Fruit fly (Drosophila melanogaster): ENCODE results near the gene Nlp.

Nlp gene

dm6 chr3R:30021559-30022451 lies 17.2 kb downstream of the Nlp start, which contains the start of gene Mgat2 (continued):
- no peak for TF ChIP-seq CG10274 (GFP tag; optimal IDR thresholded peaks at IDR 0.05)
- TF ChIP-seq Lhr (GFP tag; optimal IDR thresholded peaks at IDR 0.05) = no peak
- TF ChIP-seq Spps (tag; optimal IDR thresholded peaks at IDR 0.05) = peak; percentile 63
- peak; percentile 84 for TF ChIP-seq vvl (GFP tag; IDR thresholded peaks at IDR 0.05)
- TF ChIP-seq p53 (GFP tag; optimal IDR thresholded peaks at IDR 0.05) = no peak
- no peak for TF ChIP-seq CG17359 (tag; optimal IDR thresholded peaks at IDR 0.05)
- TF ChIP-seq CG11398 (GFP tag; optimal IDR thresholded peaks at IDR 0.05) = peak; percentile 31
- no peak for TF ChIP-seq CG31224 (GFP tag; IDR thresholded peaks at IDR 0.05)
- peak; percentile 41 for TF ChIP-seq B-H2 (GFP tag; optimal IDR thresholded peaks at IDR 0.05)
- TF ChIP-seq CG1233 (GFP tag; optimal IDR thresholded peaks at IDR 0.05) = peak; percentile 19
- TF ChIP-seq Mes4 (GFP tag; optimal IDR thresholded peaks at IDR 0.05) = no peak
- peak; percentile 44 for TF ChIP-seq CG10147 (GFP tag; optimal IDR thresholded peaks at IDR 0.05)
- TF ChIP-seq CG17328 (GFP tag; IDR thresholded peaks at IDR 0.05) = no peak
- TF ChIP-seq CG10979 (tag; optimal IDR thresholded peaks at IDR 0.05) = no peak
- no peak for TF ChIP-seq CG1529 (GFP tag; optimal IDR thresholded peaks at IDR 0.05)
- no peak for TF ChIP-seq CG2120 (GFP tag; optimal IDR thresholded peaks at IDR 0.05)
- no peak for TF ChIP-seq CG11247 (GFP tag; IDR thresholded peaks at IDR 0.05)
- TF ChIP-seq CG18476 (GFP tag; optimal IDR thresholded peaks at IDR 0.05) = no peak
- no peak for TF ChIP-seq CG14014 (GFP tag; IDR thresholded peaks at IDR 0.05)
- peak; percentile 34; the same call in 2 of the 3 replicates for TF ChIP-seq so (GFP tag; IDR thresholded peaks at IDR 0.05)
- TF ChIP-seq CG43689 (GFP tag; IDR thresholded peaks at IDR 0.05) = no peak
- peak; percentile 24 for TF ChIP-seq pzg (GFP tag; optimal IDR thresholded peaks at IDR 0.05)
- TF ChIP-seq Sin3A (optimal IDR thresholded peaks at IDR 0.05) = no peak
- TF ChIP-seq sisA (GFP tag; IDR thresholded peaks at IDR 0.05) = no peak
- peak; percentile 3 for TF ChIP-seq CG3995 (GFP tag; optimal IDR thresholded peaks at IDR 0.05)
- TF ChIP-seq Usf (GFP tag; optimal IDR thresholded peaks at IDR 0.05) = no peak
- TF ChIP-seq bsh (GFP tag; optimal IDR thresholded peaks at IDR 0.05) = peak; percentile 18 to 61
- TF ChIP-seq Dad (GFP tag; optimal IDR thresholded peaks at IDR 0.05) = no peak
- TF ChIP-seq CG10654 (GFP tag; optimal IDR thresholded peaks at IDR 0.05) = no peak
- TF ChIP-seq Atf6 (GFP tag; IDR thresholded peaks at IDR 0.05) = peak; percentile 55; the same call in 1 of the 2 replicates
- TF ChIP-seq dan (GFP tag; IDR thresholded peaks at IDR 0.05) = no peak
- TF ChIP-seq Bgb (GFP tag; IDR thresholded peaks at IDR 0.05; ENCODE audit: partially characterized antibody) = peak; percentile 81
- peak; percentile 38 for TF ChIP-seq CG9727 (GFP tag; optimal IDR thresholded peaks at IDR 0.05)
- TF ChIP-seq zf30C (GFP tag; optimal IDR thresholded peaks at IDR 0.05) = no peak
- TF ChIP-seq gro (GFP tag; optimal IDR thresholded peaks at IDR 0.05) = peak; percentile 45
- no peak for TF ChIP-seq CG18764 (GFP tag; optimal IDR thresholded peaks at IDR 0.05)
- peak; percentile 49 for TF ChIP-seq salm (tag; optimal IDR thresholded peaks at IDR 0.05)
- no peak for TF ChIP-seq danr (GFP tag; IDR thresholded peaks at IDR 0.05)
- TF ChIP-seq seq (GFP tag; IDR thresholded peaks at IDR 0.05) = no peak
- no peak for TF ChIP-seq Meics (GFP tag; optimal IDR thresholded peaks at IDR 0.05)
- peak; percentile 91 for TF ChIP-seq sna (GFP tag; IDR thresholded peaks at IDR 0.05; ENCODE audit: partially characterized antibody)
- peak; percentile 56 for TF ChIP-seq lab (GFP tag; optimal IDR thresholded peaks at IDR 0.05)
- TF ChIP-seq lov (optimal IDR thresholded peaks at IDR 0.05) = no peak
- TF ChIP-seq lov (GFP tag; IDR thresholded peaks at IDR 0.05) = 0 out of 3 replicates have a peak, but pooled peaks have one; percentile 29
- no peak for TF ChIP-seq fd96Cb (tag; optimal IDR thresholded peaks at IDR 0.05)
- no peak for TF ChIP-seq CG8290 (GFP tag; optimal IDR thresholded peaks at IDR 0.05)
- TF ChIP-seq CG8290 (tag; optimal IDR thresholded peaks at IDR 0.05) = peak in 1 of 2 experiments; percentile 73
- TF ChIP-seq Bteb2 (GFP tag; optimal IDR thresholded peaks at IDR 0.05) = no peak
- TF ChIP-seq ac (GFP tag; optimal IDR thresholded peaks at IDR 0.05) = peak; percentile 51
- TF ChIP-seq D19A (tag; optimal IDR thresholded peaks at IDR 0.05) = no peak

Data from whole organism, embryonic.